Fruit fly (Drosophila melanogaster) whole organism, adult: ENCODE data around the gene Lamtor1.

Source experiments
- CG11617 ChIP-seq: fragments of 200-800 bp; sonication (Bioruptor generic); optimal IDR thresholded peaks from 2 replicates; lab custom pipeline; 2017; ENCODE audit warnings: mild to moderate bottlenecking, missing biosample characterization, missing genetic modification reagents, missing genetic modification characterization
- CG12768 ChIP-seq: fragments of 200-800 bp; sonication (Bioruptor generic); optimal IDR thresholded peaks from 2 replicates; lab custom pipeline; 2017; ENCODE audit warnings: missing biosample characterization, missing genetic modification characterization, mild to moderate bottlenecking, moderate library complexity, missing genetic modification reagents
- CG14711 ChIP-seq: fragments of 200-800 bp; sonication (Bioruptor generic); optimal IDR thresholded peaks from 2 replicates; lab custom pipeline; 2018; ENCODE audit warnings: missing biosample characterization, mild to moderate bottlenecking, missing genetic modification characterization, moderate library complexity
- CG1620 ChIP-seq: fragments of 200-800 bp; sonication (Bioruptor generic); optimal IDR thresholded peaks from 2 replicates; lab custom pipeline; 2016; ENCODE audit warnings: missing biosample characterization, missing genetic modification characterization
- CG33017 ChIP-seq: fragments of 200-800 bp; sonication (Bioruptor generic); optimal IDR thresholded peaks from 2 replicates; lab custom pipeline; 2018; ENCODE audit warnings: missing biosample characterization, mild to moderate bottlenecking, missing genetic modification characterization, moderate library complexity
- CG5204 ChIP-seq: fragments of 200-800 bp; sonication (Bioruptor generic); optimal IDR thresholded peaks from 2 replicates; lab custom pipeline; 2016; ENCODE audit warnings: missing biosample characterization, missing genetic modification characterization
- CG7101 ChIP-seq: fragments of 200-800 bp; sonication (Bioruptor generic); optimal IDR thresholded peaks from 2 replicates; lab custom pipeline; 2018; ENCODE audit warnings: missing biosample characterization, mild to moderate bottlenecking, missing genetic modification characterization, moderate library complexity
- Clk ChIP-seq: fragments of 200-800 bp; sonication (Bioruptor generic); optimal IDR thresholded peaks from 2 replicates; lab custom pipeline; 2017; ENCODE audit warnings: missing biosample characterization, missing genetic modification characterization
- Crg-1 ChIP-seq: fragments of 200-800 bp; sonication (Bioruptor generic); optimal IDR thresholded peaks from 2 replicates; lab custom pipeline; 2016; ENCODE audit warnings: missing biosample characterization, missing genetic modification characterization
- Hr96 ChIP-seq: fragments of 200-800 bp; sonication (Bioruptor generic); optimal IDR thresholded peaks from 2 replicates; lab custom pipeline; 2016; ENCODE audit warnings: missing biosample characterization, missing genetic modification characterization
- Mnt ChIP-seq: fragments of 200-800 bp; sonication (Bioruptor generic); optimal IDR thresholded peaks from 2 replicates; lab custom pipeline; 2016; ENCODE audit warnings: missing biosample characterization, mild to moderate bottlenecking, missing genetic modification characterization
- bab1 ChIP-seq: fragments of 200-800 bp; sonication (Bioruptor generic); optimal IDR thresholded peaks from 3 replicates; lab custom pipeline; 2019; ENCODE audit warnings: missing biosample characterization, mild to moderate bottlenecking, missing genetic modification characterization, moderate library complexity
- cic ChIP-seq: fragments of 200-800 bp; sonication (Bioruptor generic); optimal IDR thresholded peaks from 2 replicates; lab custom pipeline; 2017; ENCODE audit warnings: missing biosample characterization, mild to moderate bottlenecking, missing genetic modification characterization, moderate library complexity
- cnc ChIP-seq, 2 experiments: fragments of >200 bp; optimal IDR thresholded peaks; 2 replicates each; lab custom pipeline; 2017
- kay ChIP-seq: fragments of 200-800 bp; sonication (Bioruptor generic); peaks from one replicate; lab custom pipeline; 2016; ENCODE audit warnings: missing biosample characterization, missing genetic modification characterization, borderline replicate concordance
- ovo ChIP-seq: fragments of 200-800 bp; sonication (Bioruptor generic); optimal IDR thresholded peaks from 2 replicates; lab custom pipeline; 2016; ENCODE audit warnings: missing biosample characterization, missing genetic modification characterization
- pad ChIP-seq: fragments of 200-800 bp; sonication (Bioruptor generic); optimal IDR thresholded peaks from 3 replicates; lab custom pipeline; 2017; ENCODE audit warnings: missing biosample characterization, missing genetic modification characterization, mild to moderate bottlenecking, moderate library complexity, missing genetic modification reagents
- tj ChIP-seq: fragments of 200-800 bp; sonication (Bioruptor generic); optimal IDR thresholded peaks from 3 replicates; lab custom pipeline; 2017; ENCODE audit warnings: missing biosample characterization, mild to moderate bottlenecking, missing genetic modification characterization, moderate library complexity
- toe ChIP-seq: fragments of 200-800 bp; sonication (Bioruptor generic); optimal IDR thresholded peaks from 2 replicates; lab custom pipeline; 2016; ENCODE audit warnings: missing biosample characterization, missing genetic modification characterization

Lamtor1 gene

dm6 chr3L:19991120-19991519 is 37.7 kb downstream of the Lamtor1 start, which contains the start of gene fln:
Gene fln, minus strand, starts transcription at chr3L:19991220.
- TF ChIP-seq Clk (GFP tag; lab: Kevin White, UChicago), result no peak
- no peak for TF ChIP-seq cic (GFP tag; lab: Kevin White, UChicago)
- TF ChIP-seq Hr96, result no peak
- TF ChIP-seq cnc (optimal IDR thresholded peaks at IDR 0.05; lab: Kevin White, UChicago), result no peak
- no peak for TF ChIP-seq ovo (GFP tag; lab: Kevin White, UChicago)
- no peak for TF ChIP-seq CG12768 (GFP tag; lab: Kevin White, UChicago)
- no peak for TF ChIP-seq CG14711 (tag; lab: Kevin White, UChicago)
- no peak for TF ChIP-seq pad
- no peak for TF ChIP-seq Crg-1 (GFP tag; lab: Kevin White, UChicago)

dm6 chr3L:19988891-19989290 is 39.9 kb downstream of the Lamtor1 start, which contains the start of gene Csas:
Gene Csas, minus strand, starts transcription at chr3L:19988991.
- TF ChIP-seq CG7101 (tag; lab: Kevin White, UChicago) (peak; percentile 24), CG11617 (GFP tag; lab: Kevin White, UChicago) (no peak), Clk (GFP tag; lab: Kevin White, UChicago) (no peak), cnc (optimal IDR thresholded peaks at IDR 0.05; lab: Kevin White, UChicago) (no peak), kay (GFP tag; lab: Kevin White, UChicago) (peak; percentile 0), bab1 (GFP tag; lab: Kevin White, UChicago) (peak; percentile 26), toe (GFP tag; lab: Kevin White, UChicago) (no peak), CG5204 (no peak), CG12768 (GFP tag; lab: Kevin White, UChicago) (no peak), CG14711 (tag; lab: Kevin White, UChicago) (no peak), pad (no peak), Hr96 (no peak), cic (GFP tag; lab: Kevin White, UChicago) (no peak), CG1620 (GFP tag; lab: Kevin White, UChicago) (no peak), CG33017 (tag; lab: Kevin White, UChicago) (no peak), tj (GFP tag; lab: Kevin White, UChicago) (no peak)

- TF ChIP-seq kay (GFP tag; lab: Kevin White, UChicago), result peak; percentile 6
- TF ChIP-seq CG5204, result no peak
Measured at dm6 chr3L:19985768-19986167, 43.1 kb downstream of the Lamtor1 start, which contains the start of the genes hale and schuy. Gene hale, minus strand, starts transcription at chr3L:19985868. Gene schuy, plus strand, starts transcription at chr3L:19986093.

- no peak for TF ChIP-seq ovo (GFP tag; lab: Kevin White, UChicago)
- TF ChIP-seq bab1 (GFP tag; lab: Kevin White, UChicago), result no peak
- TF ChIP-seq CG11617 (GFP tag; lab: Kevin White, UChicago), result no peak
- no peak for TF ChIP-seq CG12768 (GFP tag; lab: Kevin White, UChicago)
- TF ChIP-seq kay (GFP tag; lab: Kevin White, UChicago), result no peak
- TF ChIP-seq Mnt (GFP tag; lab: Kevin White, UChicago), result no peak
- TF ChIP-seq CG1620 (GFP tag; lab: Kevin White, UChicago), result no peak
- no peak for TF ChIP-seq Crg-1 (GFP tag; lab: Kevin White, UChicago)
- no peak for TF ChIP-seq CG5204
- no peak for TF ChIP-seq CG7101 (tag; lab: Kevin White, UChicago)
- TF ChIP-seq cnc (optimal IDR thresholded peaks at IDR 0.05; lab: Kevin White, UChicago), result no peak
- TF ChIP-seq pad, result no peak
- TF ChIP-seq CG33017 (tag; lab: Kevin White, UChicago), result no peak
- no peak for TF ChIP-seq Hr96
Measured at dm6 chr3L:19981385-19981784, 47.4 kb downstream of the Lamtor1 start, which contains the start of gene CG17732. Gene CG17732, plus strand, starts transcription at chr3L:19981685.

DNA sequence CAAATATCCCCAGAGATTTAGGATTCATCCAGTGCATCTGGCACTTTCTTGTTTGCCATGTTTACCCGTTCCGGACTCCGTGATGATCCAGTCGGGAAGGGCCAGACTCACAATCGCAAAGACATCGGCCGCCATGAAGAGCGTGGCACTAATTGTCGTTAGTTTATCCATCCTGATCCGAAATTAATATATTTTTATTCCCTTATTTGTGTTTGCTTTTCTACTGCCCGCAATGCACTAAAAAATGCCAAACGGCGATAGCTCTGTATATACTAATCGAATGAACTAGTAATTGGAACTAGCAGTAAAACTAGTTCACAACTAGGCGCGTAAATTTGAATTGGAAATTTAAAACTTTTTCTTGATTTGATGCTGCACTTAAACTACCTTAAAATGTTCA is 49.2 kb downstream of the Lamtor1 start, which contains the start of gene CG14182:
Gene CG14182, minus strand, starts transcription at position 221 of the 400 bp plus-strand sequence.
- TF ChIP-seq kay (GFP tag; lab: Kevin White, UChicago), result no peak
- no peak for TF ChIP-seq Clk (GFP tag; lab: Kevin White, UChicago)
- peak; percentile 24 for TF ChIP-seq bab1 (GFP tag; lab: Kevin White, UChicago)

DNA sequence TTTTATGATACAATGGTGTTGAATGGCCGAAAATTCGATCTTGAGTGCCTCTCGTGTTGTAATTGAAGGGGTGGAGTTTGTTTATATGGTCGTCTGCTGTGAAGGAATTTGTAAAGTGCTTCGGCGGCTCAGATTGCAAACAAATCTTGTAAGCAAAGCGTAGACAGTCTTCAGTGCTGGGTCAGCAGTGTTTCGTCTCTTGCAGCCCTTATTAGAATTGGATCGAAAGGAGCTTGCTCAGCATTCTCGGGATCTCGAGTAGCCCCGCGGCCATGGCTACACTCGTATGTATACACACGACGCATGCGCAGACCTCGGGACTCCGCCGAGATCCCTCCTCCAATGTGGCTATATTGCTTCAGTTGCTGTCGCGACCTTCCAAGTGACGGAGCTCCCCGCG is 50.7 kb downstream of the Lamtor1 start:
- TF ChIP-seq CG7101 (tag; lab: Kevin White, UChicago) (no peak), tj (GFP tag; lab: Kevin White, UChicago) (peak; percentile 95)
